Worm (Caenorhabditis elegans) whole organism, late embryonic: ENCODE measurements around the gene srh-79.

ENCODE experiments used
- fkh-10 ChIP-seq: fragments of 150-350 bp; optimal IDR thresholded peaks from 2 replicates; lab custom pipeline; 2014; ENCODE audit warnings: missing biosample characterization, missing genetic modification reagents, missing genetic modification characterization
- nhr-11 ChIP-seq: fragments of 150-350 bp; optimal IDR thresholded peaks from 2 replicates; lab custom pipeline; 2014; ENCODE audit warnings: missing biosample characterization, missing genetic modification characterization

DNA sequence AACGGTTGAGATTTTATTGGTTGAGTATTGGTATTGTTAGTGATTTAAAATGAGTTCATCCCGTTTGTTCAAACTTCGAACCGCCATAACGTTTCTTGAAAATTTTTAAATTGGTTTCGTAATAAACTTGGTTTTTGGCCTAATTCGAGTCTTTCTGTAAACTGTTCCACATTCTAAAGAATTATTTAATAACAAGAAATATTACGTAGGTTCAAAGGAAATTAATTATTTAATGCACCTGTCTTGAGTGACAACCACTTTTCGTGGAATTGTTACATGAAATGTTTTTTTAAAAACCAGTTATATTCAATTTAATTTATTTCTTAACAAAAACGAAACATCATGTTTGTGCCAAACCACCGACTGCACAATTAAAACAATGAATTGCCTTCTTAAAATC, 3.7 kb downstream of the srh-79 start:
- no peak for TF ChIP-seq fkh-10
- no peak for TF ChIP-seq nhr-11 (tag; lab: Kevin White, UChicago)
